Worm (Caenorhabditis elegans) whole organism, young adult: Measurements from ENCODE around the gene cpg-9.
A peak's percentile ranks its signal among the peaks of the same experiment; 100 is the strongest.

Source experiments
- B0019.2 ChIP-seq: fragments of 200-800 bp; sonication (Bioruptor generic); conservative IDR thresholded peaks from 2 replicates; pipeline ENCODE4 v1.3.6; 2022; ENCODE audit warnings: missing genetic modification reagents, missing genetic modification characterization, missing compliant biosample characterization
- B0261.1 ChIP-seq: sonication (generic microtip); optimal IDR thresholded peaks from 2 replicates; lab custom pipeline; 2016; ENCODE audit warnings: mild to moderate bottlenecking, missing genetic modification characterization, moderate library complexity, missing compliant biosample characterization
- B0336.3 ChIP-seq: fragments of 200-800 bp; sonication (Bioruptor generic); IDR thresholded peaks from 2 replicates; pipeline ENCODE4 v1.3.6; 2022; ENCODE audit warnings: missing genetic modification characterization, missing compliant biosample characterization
- C06A6.2 ChIP-seq: fragments of 200-800 bp; sonication (Bioruptor generic); conservative IDR thresholded peaks from 2 replicates; pipeline ENCODE4 v1.3.6; 2022; ENCODE audit warnings: missing genetic modification characterization, missing compliant biosample characterization
- F10E7.11 ChIP-seq: sonication (generic microtip); optimal IDR thresholded peaks from 2 replicates; lab custom pipeline; 2017; ENCODE audit warnings: mild to moderate bottlenecking, missing genetic modification characterization, moderate library complexity, missing compliant biosample characterization
- F22D6.2 ChIP-seq: sonication (generic microtip); optimal IDR thresholded peaks from 2 replicates; lab custom pipeline; 2016; ENCODE audit warnings: mild to moderate bottlenecking, missing genetic modification characterization, missing compliant biosample characterization
- F37B4.10 ChIP-seq: fragments of 200-800 bp; sonication (Bioruptor generic); IDR thresholded peaks from 2 replicates; pipeline ENCODE4 v1.3.6; 2022; ENCODE audit warnings: missing genetic modification characterization, missing compliant biosample characterization
- F52B5.7 ChIP-seq: sonication (generic microtip); optimal IDR thresholded peaks from 2 replicates; lab custom pipeline; 2016; ENCODE audit warnings: mild to moderate bottlenecking, missing genetic modification characterization, missing compliant biosample characterization
- F57A8.1 ChIP-seq: fragments of 200-800 bp; sonication (Bioruptor generic); optimal IDR thresholded peaks from 2 replicates; lab custom pipeline; 2018; ENCODE audit warnings: mild to moderate bottlenecking, missing genetic modification characterization, moderate library complexity, missing compliant biosample characterization
- T07F8.4 ChIP-seq: sonication (generic microtip); optimal IDR thresholded peaks from 2 replicates; lab custom pipeline; 2016; ENCODE audit warnings: mild to moderate bottlenecking, missing genetic modification characterization, moderate library complexity, missing compliant biosample characterization
- T26A5.8 ChIP-seq: sonication (generic microtip); optimal IDR thresholded peaks from 2 replicates; lab custom pipeline; 2016; ENCODE audit warnings: missing genetic modification characterization, missing compliant biosample characterization
- Y53G8AR.9 ChIP-seq: fragments of 200-800 bp; sonication (Bioruptor generic); conservative IDR thresholded peaks from 2 replicates; pipeline ENCODE4 v1.3.6; 2022; ENCODE audit warnings: missing genetic modification reagents, missing genetic modification characterization, missing compliant biosample characterization
- Y67H2A.10 ChIP-seq: fragments of 200-800 bp; sonication (Bioruptor generic); conservative IDR thresholded peaks from 2 replicates; pipeline ENCODE4 v1.3.6; 2022; ENCODE audit warnings: missing genetic modification reagents, missing genetic modification characterization, missing compliant biosample characterization
- akir-1 ChIP-seq: fragments of 200-800 bp; sonication (Bioruptor generic); optimal IDR thresholded peaks from 2 replicates; lab custom pipeline; 2018; ENCODE audit warnings: mild to moderate bottlenecking, missing genetic modification characterization, moderate library complexity, missing compliant biosample characterization
- athp-1 ChIP-seq: sonication (generic microtip); optimal IDR thresholded peaks from 2 replicates; lab custom pipeline; 2017; ENCODE audit warnings: mild to moderate bottlenecking, missing genetic modification characterization, missing compliant biosample characterization
- attf-3 ChIP-seq: fragments of 200-800 bp; sonication (Bioruptor generic); conservative IDR thresholded peaks from 2 replicates; pipeline ENCODE4 v1.3.6; 2022; ENCODE audit warnings: missing genetic modification reagents, missing genetic modification characterization, missing compliant biosample characterization
- bed-2 ChIP-seq: fragments of 200-800 bp; sonication (Bioruptor generic); IDR thresholded peaks from 2 replicates; pipeline ENCODE4 v1.3.6; 2022; ENCODE audit warnings: missing genetic modification reagents, missing genetic modification characterization, missing compliant biosample characterization
- ceh-27 ChIP-seq: fragments of 200-800 bp; sonication (Bioruptor generic); optimal IDR thresholded peaks from 2 replicates; lab custom pipeline; 2018; ENCODE audit warnings: mild to moderate bottlenecking, missing genetic modification characterization, moderate library complexity, missing compliant biosample characterization
- ceh-79 ChIP-seq: sonication (generic microtip); optimal IDR thresholded peaks from 2 replicates; lab custom pipeline; 2017; ENCODE audit warnings: mild to moderate bottlenecking, missing genetic modification characterization, missing compliant biosample characterization
- ceh-91 ChIP-seq: fragments of 200-800 bp; sonication (Bioruptor generic); IDR thresholded peaks from 2 replicates; pipeline ENCODE4 v1.3.6; 2022; ENCODE audit warnings: missing genetic modification reagents, missing genetic modification characterization, missing compliant biosample characterization
- dpff-1 ChIP-seq: sonication (generic microtip); optimal IDR thresholded peaks from 2 replicates; lab custom pipeline; 2017; ENCODE audit warnings: mild to moderate bottlenecking, missing genetic modification characterization, missing compliant biosample characterization
- egl-44 ChIP-seq: fragments of 200-800 bp; sonication (Bioruptor generic); IDR thresholded peaks from 2 replicates; pipeline ENCODE4 v1.3.6; 2022; ENCODE audit warnings: missing genetic modification reagents, missing genetic modification characterization, missing compliant biosample characterization
- egrh-3 ChIP-seq: fragments of 200-800 bp; sonication (Bioruptor generic); IDR thresholded peaks from 2 replicates; pipeline ENCODE4 v1.3.6; 2022; ENCODE audit warnings: missing genetic modification reagents, missing genetic modification characterization, missing compliant biosample characterization
- ets-4 ChIP-seq: fragments of 200-800 bp; sonication (Bioruptor generic); optimal IDR thresholded peaks from 2 replicates; lab custom pipeline; 2018; ENCODE audit warnings: mild to moderate bottlenecking, missing genetic modification characterization, missing compliant biosample characterization
- gei-17 ChIP-seq: fragments of 200-800 bp; sonication (Bioruptor generic); optimal IDR thresholded peaks from 2 replicates; lab custom pipeline; 2018; ENCODE audit warnings: mild to moderate bottlenecking, missing genetic modification characterization, missing compliant biosample characterization
- hmg-20 ChIP-seq: fragments of 200-800 bp; sonication (Bioruptor generic); IDR thresholded peaks from 2 replicates; pipeline ENCODE4 v1.3.6; 2022; ENCODE audit warnings: missing genetic modification reagents, missing genetic modification characterization, missing compliant biosample characterization
- hrde-1 ChIP-seq: sonication (generic microtip); optimal IDR thresholded peaks from 2 replicates; lab custom pipeline; 2016; ENCODE audit warnings: missing genetic modification characterization, mild to moderate bottlenecking, missing compliant biosample characterization, moderate library complexity, missing genotype, missing genetic modification reagents, borderline replicate concordance
- lsy-27 ChIP-seq: sonication (generic microtip); optimal IDR thresholded peaks from 2 replicates; lab custom pipeline; 2017; ENCODE audit warnings: missing genetic modification characterization, mild to moderate bottlenecking, missing compliant biosample characterization, antibody characterized with exemption, missing genotype, borderline replicate concordance; ENCODE audit not compliant: insufficient read depth
- madf-3 ChIP-seq: fragments of 200-800 bp; sonication (Bioruptor generic); IDR thresholded peaks from 2 replicates; pipeline ENCODE4 v1.3.6; 2022; ENCODE audit warnings: missing genetic modification reagents, missing genetic modification characterization, missing compliant biosample characterization
- mcd-1 ChIP-seq: fragments of 200-800 bp; sonication (Bioruptor generic); IDR thresholded peaks from 2 replicates; pipeline ENCODE4 v1.3.6; 2022; ENCODE audit warnings: missing genetic modification reagents, missing genetic modification characterization, missing compliant biosample characterization
- mxl-1 ChIP-seq: sonication (generic microtip); optimal IDR thresholded peaks from 2 replicates; lab custom pipeline; 2016; ENCODE audit warnings: missing genetic modification characterization, missing compliant biosample characterization
- nfya-2 ChIP-seq: fragments of 200-800 bp; sonication (Bioruptor generic); IDR thresholded peaks from 2 replicates; pipeline ENCODE4 v1.3.6; 2022; ENCODE audit warnings: missing genetic modification reagents, missing genetic modification characterization, missing compliant biosample characterization
- nhr-27 ChIP-seq: fragments of 200-800 bp; sonication (Bioruptor generic); optimal IDR thresholded peaks from 2 replicates; lab custom pipeline; 2018; ENCODE audit warnings: mild to moderate bottlenecking, missing genetic modification characterization, moderate library complexity, missing compliant biosample characterization
- pha-4 ChIP-seq: fragments of 150-350 bp; sonication (generic microtip); optimal IDR thresholded peaks from 2 replicates; lab custom pipeline; 2014; ENCODE audit warnings: missing biosample characterization, missing genetic modification reagents, missing genetic modification characterization
- rcor-1 ChIP-seq: fragments of 200-800 bp; sonication (Bioruptor generic); IDR thresholded peaks from 2 replicates; pipeline ENCODE4 v1.3.6; 2022; ENCODE audit warnings: missing genetic modification reagents, missing genetic modification characterization, missing compliant biosample characterization
- sea-2 ChIP-seq: fragments of 200-800 bp; sonication (Bioruptor generic); IDR thresholded peaks from 2 replicates; pipeline ENCODE4 v1.3.6; 2022; ENCODE audit warnings: missing genetic modification characterization, missing compliant biosample characterization
- unc-130 ChIP-seq: sonication (generic microtip); optimal IDR thresholded peaks from 2 replicates; lab custom pipeline; 2016; ENCODE audit warnings: missing genetic modification reagents, missing genetic modification characterization, missing compliant biosample characterization
- ztf-18 ChIP-seq: sonication (generic microtip); optimal IDR thresholded peaks from 2 replicates; lab custom pipeline; 2016; ENCODE audit warnings: missing genotype, mild to moderate bottlenecking, missing genetic modification characterization, missing compliant biosample characterization

The cpg-9 gene

ce11 chrIV:3089611-3090010, 19.6 kb upstream of the cpg-9 start:
- TF ChIP-seq Y53G8AR.9 (GFP tag; lab: Robert Waterston, UW) = no peak
- no peak for TF ChIP-seq akir-1

ce11 chrIV:3086825-3087224, 16.8 kb upstream of the cpg-9 start, which contains the start of gene Y67D8C.9:
TSS of gene Y67D8C.9 (minus strand) at chrIV:3086925.
- no peak for TF ChIP-seq F57A8.1
- TF ChIP-seq ceh-27 (GFP tag; lab: Kevin White, UChicago) = no peak
- no peak for TF ChIP-seq ceh-91 (GFP tag; lab: Robert Waterston, UW)
- TF ChIP-seq unc-130 (GFP tag; lab: Kevin White, UChicago) = no peak
- TF ChIP-seq Y67H2A.10 = no peak
- TF ChIP-seq ceh-79 (tag; lab: Kevin White, UChicago) = no peak
- TF ChIP-seq lsy-27 (tag; lab: Kevin White, UChicago) = no peak
- no peak for TF ChIP-seq athp-1 (tag; lab: Kevin White, UChicago)
- no peak for TF ChIP-seq T07F8.4 (tag; lab: Kevin White, UChicago)
- no peak for TF ChIP-seq rcor-1 (GFP tag; lab: Robert Waterston, UW)
- TF ChIP-seq hmg-20 = no peak
- no peak for TF ChIP-seq F10E7.11
- no peak for TF ChIP-seq gei-17 (GFP tag; lab: Kevin White, UChicago)
- no peak for TF ChIP-seq ets-4 (GFP tag; lab: Kevin White, UChicago)
- TF ChIP-seq sea-2 (GFP tag; lab: Robert Waterston, UW) = no peak

- TF ChIP-seq mcd-1 (GFP tag; lab: Robert Waterston, UW) (0 out of 2 replicates have a peak, but pooled peaks have one; percentile 13), F37B4.10 (GFP tag; lab: Robert Waterston, UW) (no peak), T26A5.8 (tag; lab: Kevin White, UChicago) (no peak), bed-2 (GFP tag; lab: Robert Waterston, UW) (no peak), ztf-18 (no peak)
Measured at ce11 chrIV:3076802-3077201, 6.8 kb upstream of the cpg-9 start.

ce11 chrIV:3076207-3076606, 6.2 kb upstream of the cpg-9 start, which contains the start of gene Y67D8C.22:
TSS of gene Y67D8C.22 (minus strand) at chrIV:3076307.
- TF ChIP-seq mxl-1 (no peak), B0261.1 (tag; lab: Kevin White, UChicago) (no peak), B0019.2 (GFP tag; lab: Robert Waterston, UW) (no peak), hrde-1 (tag; lab: Kevin White, UChicago) (no peak), B0336.3 (GFP tag; lab: Robert Waterston, UW) (no peak), ets-4 (GFP tag; lab: Kevin White, UChicago) (no peak), F22D6.2 (tag; lab: Kevin White, UChicago) (no peak), C06A6.2 (GFP tag; lab: Robert Waterston, UW) (no peak), egrh-3 (GFP tag; lab: Robert Waterston, UW) (no peak), nfya-2 (GFP tag; lab: Robert Waterston, UW) (no peak), madf-3 (no peak), ztf-18 (no peak), F52B5.7 (no peak), egl-44 (no peak), attf-3 (no peak), nhr-27 (tag; lab: Kevin White, UChicago) (no peak), pha-4 (tag; lab: Kevin White, UChicago) (no peak), ceh-27 (GFP tag; lab: Kevin White, UChicago) (no peak), dpff-1 (no peak)
